Fruit fly (Drosophila melanogaster) whole organism, embryonic: Measurements from ENCODE around the gene Or85c.

ENCODE experiments used
- Atf-2 ChIP-seq: fragments of 200-800 bp; sonication (Bioruptor generic); optimal IDR thresholded peaks from 2 replicates; lab custom pipeline; 2016; ENCODE audit warnings: missing biosample characterization, missing genetic modification characterization
- CG10565 ChIP-seq: fragments of 200-800 bp; sonication (Bioruptor generic); optimal IDR thresholded peaks from 3 replicates; lab custom pipeline; 2016; ENCODE audit warnings: missing biosample characterization, mild to moderate bottlenecking, missing genetic modification characterization
- CG10654 ChIP-seq: fragments of 200-800 bp; sonication (Bioruptor generic); optimal IDR thresholded peaks from 2 replicates; lab custom pipeline; 2016; ENCODE audit warnings: missing biosample characterization, missing genetic modification characterization
- CG10979 ChIP-seq: fragments of 200-800 bp; sonication (Bioruptor generic); optimal IDR thresholded peaks from 2 replicates; lab custom pipeline; 2018; ENCODE audit warnings: missing biosample characterization, mild to moderate bottlenecking, missing genetic modification characterization, moderate library complexity
- CG12155 ChIP-seq: fragments of 200-800 bp; sonication (Bioruptor generic); optimal IDR thresholded peaks from 3 replicates; lab custom pipeline; 2016; ENCODE audit warnings: missing biosample characterization, missing genetic modification characterization
- CG12744 ChIP-seq: fragments of 200-800 bp; sonication (Bioruptor generic); optimal IDR thresholded peaks from 2 replicates; lab custom pipeline; 2016; ENCODE audit warnings: missing biosample characterization, missing genetic modification characterization
- CG13287 ChIP-seq: fragments of 200-800 bp; sonication (Bioruptor generic); IDR thresholded peaks from 2 replicates; pipeline ENCODE4 v1.3.6; 2022; ENCODE audit warnings: missing biosample characterization, missing genetic modification characterization; ENCODE audit not compliant: partially characterized antibody
- CG14014 ChIP-seq: fragments of 200-800 bp; sonication (Bioruptor generic); IDR thresholded peaks from 2 replicates; pipeline ENCODE4 v1.3.6; 2022; ENCODE audit warnings: missing biosample characterization, missing genetic modification characterization
- CG15269 ChIP-seq: fragments of 200-800 bp; sonication (Bioruptor generic); optimal IDR thresholded peaks from 2 replicates; lab custom pipeline; 2018; ENCODE audit warnings: missing biosample characterization, mild to moderate bottlenecking, missing genetic modification characterization, moderate library complexity
- CG15601 ChIP-seq: fragments of 200-800 bp; sonication (Bioruptor generic); optimal IDR thresholded peaks from 3 replicates; lab custom pipeline; 2019; ENCODE audit warnings: missing biosample characterization, mild to moderate bottlenecking, missing genetic modification characterization, moderate library complexity
- CG17829 ChIP-seq: fragments of 200-800 bp; optimal IDR thresholded peaks from 2 replicates; lab custom pipeline; 2019; ENCODE audit warnings: missing biosample characterization, mild to moderate bottlenecking, missing genetic modification characterization, moderate library complexity
- CG30403 ChIP-seq: fragments of 200-800 bp; sonication (Bioruptor generic); optimal IDR thresholded peaks from 3 replicates; lab custom pipeline; 2016; ENCODE audit warnings: missing biosample characterization, missing genetic modification characterization
- CG31441 ChIP-seq: fragments of 200-800 bp; sonication (Bioruptor generic); IDR thresholded peaks from 2 replicates; pipeline ENCODE4 v1.3.6; 2022; ENCODE audit warnings: missing biosample characterization, missing genetic modification characterization
- CG5180 ChIP-seq: fragments of 200-800 bp; sonication (Bioruptor generic); optimal IDR thresholded peaks from 3 replicates; lab custom pipeline; 2017; ENCODE audit warnings: missing biosample characterization, missing genetic modification characterization, mild to moderate bottlenecking, moderate library complexity, missing genetic modification reagents
- CG9817 ChIP-seq: fragments of 200-800 bp; sonication (Bioruptor generic); optimal IDR thresholded peaks from 2 replicates; lab custom pipeline; 2018; ENCODE audit warnings: missing biosample characterization, mild to moderate bottlenecking, missing genetic modification characterization, moderate library complexity
- CG9876 ChIP-seq: fragments of 200-800 bp; sonication (Bioruptor generic); optimal IDR thresholded peaks from 2 replicates; lab custom pipeline; 2016; ENCODE audit warnings: missing biosample characterization, missing genetic modification characterization
- Deaf1 ChIP-seq: fragments of 200-800 bp; optimal IDR thresholded peaks from 3 replicates; lab custom pipeline; 2019; ENCODE audit warnings: missing biosample characterization, mild to moderate bottlenecking, missing genetic modification characterization, moderate library complexity
- Dek ChIP-seq: fragments of 200-800 bp; sonication (Bioruptor generic); optimal IDR thresholded peaks from 3 replicates; lab custom pipeline; 2019; ENCODE audit warnings: missing biosample characterization, mild to moderate bottlenecking, missing genetic modification characterization, moderate library complexity
- Dll ChIP-seq: fragments of 200-800 bp; sonication (Bioruptor generic); IDR thresholded peaks from 4 replicates; pipeline ENCODE4 v1.3.6; 2022; ENCODE audit warnings: missing biosample characterization, missing genetic modification characterization; ENCODE audit not compliant: partially characterized antibody
- Drgx ChIP-seq: fragments of 200-800 bp; sonication (Bioruptor generic); IDR thresholded peaks from 2 replicates; pipeline ENCODE4 v1.3.6; 2022; ENCODE audit warnings: missing biosample characterization, missing genetic modification characterization
- ERR ChIP-seq: fragments of 200-800 bp; sonication (Bioruptor generic); optimal IDR thresholded peaks from 2 replicates; lab custom pipeline; 2016; ENCODE audit warnings: missing biosample characterization, missing genetic modification characterization
- Gug ChIP-seq: fragments of 200-800 bp; sonication (Bioruptor generic); IDR thresholded peaks from 4 replicates; pipeline ENCODE4 v1.3.6; 2022; ENCODE audit warnings: missing biosample characterization, missing genetic modification characterization
- HLHmδ ChIP-seq: fragments of 200-800 bp; sonication (Bioruptor generic); optimal IDR thresholded peaks from 2 replicates; lab custom pipeline; 2018; ENCODE audit warnings: missing biosample characterization, mild to moderate bottlenecking, missing genetic modification characterization, moderate library complexity
- Hr51 ChIP-seq, 2 experiments: fragments of 200-800 bp; sonication (Bioruptor generic); optimal IDR thresholded peaks; 2 replicates in 1 of 2; 3 replicates in 1 of 2; lab custom pipeline; 2016 to 2018; ENCODE audit warnings: missing biosample characterization in 2 of 2, missing genetic modification characterization in 2 of 2, mild to moderate bottlenecking in 1 of 2, moderate library complexity in 1 of 2
- Med ChIP-seq: fragments of 200-800 bp; sonication (Bioruptor generic); peaks from one replicate; lab custom pipeline; 2016; ENCODE audit warnings: missing biosample characterization, missing genetic modification characterization, mild to moderate bottlenecking, inconsistent platforms, moderate library complexity
- Meics ChIP-seq: fragments of 200-800 bp; sonication (Bioruptor generic); optimal IDR thresholded peaks from 2 replicates; lab custom pipeline; 2017; ENCODE audit warnings: missing biosample characterization, mild to moderate bottlenecking, missing genetic modification characterization
- abd-A ChIP-seq: fragments of 200-800 bp; sonication (Bioruptor generic); optimal IDR thresholded peaks from 3 replicates; lab custom pipeline; 2019; ENCODE audit warnings: missing biosample characterization, mild to moderate bottlenecking, missing genetic modification characterization, moderate library complexity
- amos ChIP-seq: fragments of 200-800 bp; sonication (Bioruptor generic); IDR thresholded peaks from 2 replicates; pipeline ENCODE4 v1.3.6; 2022; ENCODE audit warnings: missing biosample characterization, missing genetic modification characterization; ENCODE audit not compliant: partially characterized antibody
- ash1 ChIP-seq: fragments of 200-800 bp; sonication (Bioruptor generic); optimal IDR thresholded peaks from 2 replicates; lab custom pipeline; 2018; ENCODE audit warnings: missing biosample characterization, mild to moderate bottlenecking, missing genetic modification characterization
- cad ChIP-seq: fragments of >200 bp; optimal IDR thresholded peaks from 2 replicates; lab custom pipeline; 2017; ENCODE audit warnings: missing biosample characterization, missing genetic modification characterization
- caup ChIP-seq: fragments of 200-800 bp; sonication (Bioruptor generic); optimal IDR thresholded peaks from 3 replicates; lab custom pipeline; 2017; ENCODE audit warnings: missing biosample characterization, mild to moderate bottlenecking, missing genetic modification characterization, moderate library complexity; ENCODE audit not compliant: severe bottlenecking
- chm ChIP-seq: fragments of 200-800 bp; sonication (Bioruptor generic); IDR thresholded peaks from 2 replicates; pipeline ENCODE4 v1.3.6; 2022; ENCODE audit warnings: missing biosample characterization, missing genetic modification characterization
- ci ChIP-seq: fragments of 200-800 bp; sonication (Bioruptor generic); IDR thresholded peaks from 3 replicates; pipeline ENCODE4 v1.3.6; 2022; ENCODE audit warnings: missing biosample characterization, missing genetic modification characterization
- crc ChIP-seq: fragments of 200-800 bp; sonication (Bioruptor generic); optimal IDR thresholded peaks from 2 replicates; lab custom pipeline; 2016; ENCODE audit warnings: missing biosample characterization, missing genetic modification characterization
- ham ChIP-seq: fragments of 200-800 bp; sonication (Bioruptor generic); IDR thresholded peaks from 2 replicates; pipeline ENCODE4 v1.3.6; 2022; ENCODE audit warnings: missing biosample characterization, missing genetic modification characterization
- hb ChIP-seq: fragments of 200-800 bp; sonication (Bioruptor generic); IDR thresholded peaks from 3 replicates; pipeline ENCODE4 v1.3.6; 2022; ENCODE audit warnings: missing biosample characterization, missing genetic modification characterization; ENCODE audit not compliant: partially characterized antibody
- insv ChIP-seq, 2 experiments: fragments of 200-800 bp; sonication (Bioruptor generic); optimal IDR thresholded peaks; 3 replicates each; lab custom pipeline; 2016 to 2018; ENCODE audit warnings: missing biosample characterization in 2 of 2, missing genetic modification characterization in 2 of 2
- lola ChIP-seq, 3 experiments: fragments of >200 bp in 2 of 3; fragments of 200-800 bp in 1 of 3; sonication (Bioruptor generic) in 1 of 3; optimal IDR thresholded peaks; 2 replicates each; lab custom pipeline; 2017 to 2019; ENCODE audit warnings: missing biosample characterization in 3 of 3, missing genetic modification characterization in 3 of 3, mild to moderate bottlenecking in 1 of 3, moderate library complexity in 1 of 3
- maf-S ChIP-seq: fragments of 200-800 bp; sonication (Bioruptor generic); optimal IDR thresholded peaks from 2 replicates; lab custom pipeline; 2016; ENCODE audit warnings: missing biosample characterization, missing genetic modification characterization
- nerfin-1 ChIP-seq: fragments of 200-800 bp; sonication (Bioruptor generic); optimal IDR thresholded peaks from 3 replicates; lab custom pipeline; 2019; ENCODE audit warnings: missing biosample characterization, mild to moderate bottlenecking, missing genetic modification characterization, moderate library complexity
- otp ChIP-seq: fragments of 200-800 bp; sonication (Bioruptor generic); IDR thresholded peaks from 3 replicates; pipeline ENCODE4, ENCODE4 v1.3.6; 2022; ENCODE audit warnings: missing biosample characterization, missing genetic modification characterization
- phol ChIP-seq: fragments of 200-800 bp; sonication (Bioruptor generic); optimal IDR thresholded peaks from 3 replicates; lab custom pipeline; 2018; ENCODE audit warnings: missing biosample characterization, mild to moderate bottlenecking, missing genetic modification characterization, moderate library complexity
- prd ChIP-seq, 3 experiments: fragments of >200 bp in 2 of 3; fragments of 200-800 bp in 1 of 3; sonication (Bioruptor generic) in 1 of 3; optimal IDR thresholded peaks in 2 of 3; IDR thresholded peaks in 1 of 3; 2 replicates in 2 of 3; 3 replicates in 1 of 3; pipeline versions ENCODE4 v1.3.6 to Lab custom; 2017 to 2022; ENCODE audit warnings: missing biosample characterization in 1 of 3, missing genetic modification characterization in 1 of 3
- sens-2 ChIP-seq: fragments of 200-800 bp; sonication (Bioruptor generic); IDR thresholded peaks from 2 replicates; pipeline ENCODE4 v1.3.6; 2022; ENCODE audit warnings: missing biosample characterization, missing genetic modification characterization
- stc ChIP-seq: fragments of 200-800 bp; sonication (Bioruptor generic); IDR thresholded peaks from 2 replicates; pipeline ENCODE4 v1.3.6; 2022; ENCODE audit warnings: missing biosample characterization, missing genetic modification characterization
- unpg ChIP-seq: fragments of 200-800 bp; sonication (Bioruptor generic); optimal IDR thresholded peaks from 3 replicates; lab custom pipeline; 2018; ENCODE audit warnings: missing biosample characterization, mild to moderate bottlenecking, missing genetic modification characterization, moderate library complexity
- zen ChIP-seq: fragments of 200-800 bp; sonication (Bioruptor generic); optimal IDR thresholded peaks from 3 replicates; lab custom pipeline; 2018; ENCODE audit warnings: missing biosample characterization, mild to moderate bottlenecking, missing genetic modification characterization, moderate library complexity
- zen2 ChIP-seq: fragments of 200-800 bp; sonication (Bioruptor generic); IDR thresholded peaks from 3 replicates; pipeline ENCODE4 v1.3.6; 2022; ENCODE audit warnings: missing biosample characterization, missing genetic modification characterization; ENCODE audit not compliant: partially characterized antibody

The Or85c gene

dm6 chr3R:8477361-8478007 is 35.3 kb downstream of the Or85c start, which contains the start of gene CG45263 (continued):
- TF ChIP-seq ham (no peak), CG9817 (tag; lab: Kevin White, UChicago) (no peak), maf-S (GFP tag; lab: Kevin White, UChicago) (no peak), abd-A (tag; lab: Kevin White, UChicago) (peak; percentile 35), cad (GFP tag; lab: Kevin White, UChicago) (no peak), caup (peak; percentile 4), Med (GFP tag; lab: Kevin White, UChicago) (peak; percentile 83), CG5180 (peak; percentile 98), amos (GFP tag; lab: Robert Waterston, UW) (0 out of 2 replicates have a peak, but pooled peaks have one; percentile 24), Dll (GFP tag; lab: Robert Waterston, UW) (peak; percentile 18; the same call in 1 of the 4 replicates), insv (GFP tag; optimal IDR thresholded peaks at IDR 0.05; lab: Kevin White, UChicago) (peak in 1 of 2 experiments; percentile 7), ci (GFP tag; lab: Robert Waterston, UW) (peak; percentile 39; the same call in 1 of the 3 replicates), zen2 (GFP tag; lab: Robert Waterston, UW) (peak; percentile 58; the same call in 2 of the 3 replicates), Drgx (peak; percentile 37; the same call in 1 of the 2 replicates), CG12744 (no peak), CG17829 (peak; percentile 27), HLHmδ (GFP tag; lab: Kevin White, UChicago) (peak; percentile 28), CG15601 (tag; lab: Kevin White, UChicago) (no peak), stc (GFP tag; lab: Robert Waterston, UW) (no peak), CG13287 (GFP tag; lab: Robert Waterston, UW) (peak; percentile 26; the same call in 1 of the 2 replicates), CG12155 (GFP tag; lab: Kevin White, UChicago) (no peak), ash1 (GFP tag; lab: Kevin White, UChicago) (no peak), CG9876 (GFP tag; lab: Kevin White, UChicago) (no peak), Gug (GFP tag; lab: Robert Waterston, UW) (no peak), Hr51 (GFP tag; optimal IDR thresholded peaks at IDR 0.05; lab: Kevin White, UChicago) (no peak), crc (GFP tag; lab: Kevin White, UChicago) (no peak), chm (0 out of 2 replicates have a peak, but pooled peaks have one; percentile 28), nerfin-1 (tag; lab: Kevin White, UChicago) (peak; percentile 17), Deaf1 (tag; lab: Kevin White, UChicago) (peak; percentile 98), otp (GFP tag; lab: Robert Waterston, UW) (no peak), zen (tag; lab: Kevin White, UChicago) (peak; percentile 33)

- no peak for TF ChIP-seq Dek (tag; lab: Kevin White, UChicago)
- TF ChIP-seq CG10654 (GFP tag; lab: Kevin White, UChicago), result no peak
- TF ChIP-seq CG10565 (GFP tag; lab: Kevin White, UChicago), result no peak
- peak; percentile 50 for TF ChIP-seq CG15269 (tag; lab: Kevin White, UChicago)
- TF ChIP-seq hb, result no peak
- TF ChIP-seq phol (tag; lab: Kevin White, UChicago), result peak; percentile 28
- peak; percentile 38; the same call in 1 of the 2 replicates for TF ChIP-seq CG31441 (GFP tag; lab: Robert Waterston, UW)
- peak; percentile 20; the same call in 1 of the 2 replicates for TF ChIP-seq CG14014 (GFP tag; lab: Robert Waterston, UW)
- TF ChIP-seq Atf-2 (GFP tag; lab: Kevin White, UChicago), result no peak
- TF ChIP-seq prd (optimal IDR thresholded peaks at IDR 0.05; lab: Kevin White, UChicago), result no peak
- TF ChIP-seq prd (GFP tag; IDR thresholded peaks at IDR 0.05; lab: Robert Waterston, UW), result peak; percentile 20; the same call in 1 of the 3 replicates
- TF ChIP-seq ERR, result no peak
- peak; percentile 22 for TF ChIP-seq Meics (GFP tag; lab: Kevin White, UChicago)
- TF ChIP-seq sens-2 (GFP tag; lab: Robert Waterston, UW), result no peak
- TF ChIP-seq CG10979 (tag; lab: Kevin White, UChicago), result no peak
- peak; percentile 37 for TF ChIP-seq unpg (GFP tag; lab: Kevin White, UChicago)
- peak; percentile 30 for TF ChIP-seq CG30403 (GFP tag; lab: Kevin White, UChicago)
- TF ChIP-seq lola (GFP tag; optimal IDR thresholded peaks at IDR 0.05; lab: Kevin White, UChicago), result no peak
Measured at dm6 chr3R:8470567-8470966, 42.3 kb downstream of the Or85c start.
